Fruit fly (Drosophila melanogaster) whole organism, embryonic: ENCODE results near the gene CG42232.

ENCODE experiments used
- Atf3 ChIP-seq: fragments of 200-800 bp; sonication (Bioruptor generic); optimal IDR thresholded peaks from 3 replicates; lab custom pipeline; 2016; ENCODE audit warnings: missing biosample characterization, missing genetic modification characterization
- CG11723 ChIP-seq: fragments of 200-800 bp; sonication (Bioruptor generic); optimal IDR thresholded peaks from 2 replicates; lab custom pipeline; 2017; ENCODE audit warnings: missing biosample characterization, mild to moderate bottlenecking, missing genetic modification characterization
- CG13424 ChIP-seq: fragments of 200-800 bp; sonication (Bioruptor generic); optimal IDR thresholded peaks from 2 replicates; lab custom pipeline; 2019; ENCODE audit warnings: missing biosample characterization, mild to moderate bottlenecking, missing genetic modification characterization, moderate library complexity
- CG13775 ChIP-seq: fragments of 200-800 bp; sonication (Bioruptor generic); optimal IDR thresholded peaks from 3 replicates; lab custom pipeline; 2017; ENCODE audit warnings: missing biosample characterization, mild to moderate bottlenecking, missing genetic modification characterization
- CG14667 ChIP-seq: fragments of 200-800 bp; sonication (Bioruptor generic); IDR thresholded peaks from 2 replicates; pipeline ENCODE4 v1.3.6; 2022; ENCODE audit warnings: missing biosample characterization, missing genetic modification characterization
- CG18011 ChIP-seq: fragments of 200-800 bp; sonication (Bioruptor generic); optimal IDR thresholded peaks from 2 replicates; lab custom pipeline; 2017; ENCODE audit warnings: missing biosample characterization, missing genetic modification characterization, mild to moderate bottlenecking, moderate library complexity, missing genotype
- CG2199 ChIP-seq: fragments of 200-800 bp; sonication (Bioruptor generic); IDR thresholded peaks from 3 replicates; pipeline ENCODE4 v1.3.6; 2022; ENCODE audit warnings: missing biosample characterization, missing genetic modification characterization
- CG2875 ChIP-seq: fragments of 200-800 bp; sonication (Bioruptor generic); optimal IDR thresholded peaks from 2 replicates; lab custom pipeline; 2017; ENCODE audit warnings: missing biosample characterization, mild to moderate bottlenecking, missing genetic modification characterization, missing genetic modification reagents
- CG30020 ChIP-seq: fragments of 200-800 bp; optimal IDR thresholded peaks from 2 replicates; lab custom pipeline; 2019; ENCODE audit warnings: missing biosample characterization, mild to moderate bottlenecking, missing genetic modification characterization, moderate library complexity
- CG3163 ChIP-seq: fragments of 200-800 bp; sonication (Bioruptor generic); optimal IDR thresholded peaks from 3 replicates; lab custom pipeline; 2016; ENCODE audit warnings: missing biosample characterization, missing genetic modification characterization
- CG34376 ChIP-seq: fragments of 200-800 bp; sonication (Bioruptor generic); optimal IDR thresholded peaks from 2 replicates; lab custom pipeline; 2018; ENCODE audit warnings: missing biosample characterization, mild to moderate bottlenecking, missing genetic modification characterization
- CG6689 ChIP-seq: fragments of 200-800 bp; sonication (Bioruptor generic); IDR thresholded peaks from 2 replicates; pipeline ENCODE4 v1.3.6; 2022; ENCODE audit warnings: missing biosample characterization, missing genetic modification characterization
- CG8089 ChIP-seq: fragments of 200-800 bp; sonication (Bioruptor generic); optimal IDR thresholded peaks from 3 replicates; lab custom pipeline; 2016; ENCODE audit warnings: missing biosample characterization, missing genetic modification characterization
- CG8290 ChIP-seq, 3 experiments: fragments of 200-800 bp; sonication (Bioruptor generic); optimal IDR thresholded peaks; 2 replicates each; lab custom pipeline; 2016 to 2019; ENCODE audit warnings: missing biosample characterization in 3 of 3, missing genetic modification characterization in 3 of 3, mild to moderate bottlenecking in 2 of 3, moderate library complexity in 1 of 3
- CTCF ChIP-seq: fragments of 200-800 bp; sonication (Bioruptor generic); optimal IDR thresholded peaks from 2 replicates; lab custom pipeline; 2017; ENCODE audit warnings: missing biosample characterization, mild to moderate bottlenecking, missing genetic modification characterization, moderate library complexity
- CoRest ChIP-seq: fragments of 200-800 bp; sonication (Bioruptor generic); optimal IDR thresholded peaks from 3 replicates; lab custom pipeline; 2018; ENCODE audit warnings: missing biosample characterization, mild to moderate bottlenecking, missing genetic modification characterization, moderate library complexity
- Dbx ChIP-seq: fragments of 200-800 bp; sonication (Bioruptor generic); IDR thresholded peaks from 3 replicates; pipeline ENCODE4 v1.3.6; 2022; ENCODE audit warnings: missing biosample characterization, missing genetic modification characterization
- GATAe ChIP-seq: fragments of 200-800 bp; sonication (Bioruptor generic); conservative IDR thresholded peaks from 2 replicates; pipeline ENCODE4 v1.3.6; 2022; ENCODE audit warnings: missing biosample characterization, missing genetic modification characterization
- NC2α ChIP-seq: fragments of 200-800 bp; sonication (Bioruptor generic); optimal IDR thresholded peaks from 2 replicates; lab custom pipeline; 2016; ENCODE audit warnings: missing biosample characterization, missing genetic modification characterization
- NfI ChIP-seq: fragments of 200-800 bp; sonication (Bioruptor generic); optimal IDR thresholded peaks from 3 replicates; lab custom pipeline; 2018; ENCODE audit warnings: missing biosample characterization, mild to moderate bottlenecking, missing genetic modification characterization, moderate library complexity
- Scr ChIP-seq: fragments of 200-800 bp; sonication (Bioruptor generic); IDR thresholded peaks from 2 replicates; pipeline ENCODE4 v1.3.6; 2022; ENCODE audit warnings: missing biosample characterization, missing genetic modification characterization; ENCODE audit not compliant: partially characterized antibody
- Sry-δ ChIP-seq: fragments of 200-800 bp; sonication (Bioruptor generic); optimal IDR thresholded peaks from 2 replicates; lab custom pipeline; 2016; ENCODE audit warnings: missing biosample characterization, missing genetic modification characterization
- Usf ChIP-seq: fragments of 200-800 bp; sonication (Bioruptor generic); optimal IDR thresholded peaks from 2 replicates; lab custom pipeline; 2017; ENCODE audit warnings: missing genotype, missing biosample characterization, missing genetic modification characterization
- Vsx1 ChIP-seq: fragments of 200-800 bp; sonication (Bioruptor generic); optimal IDR thresholded peaks from 2 replicates; lab custom pipeline; 2017; ENCODE audit warnings: missing biosample characterization, mild to moderate bottlenecking, missing genetic modification characterization, missing genetic modification reagents
- bowl ChIP-seq: fragments of 200-800 bp; sonication (Bioruptor generic); IDR thresholded peaks from 2 replicates; pipeline ENCODE4 v1.3.6; 2022; ENCODE audit warnings: missing biosample characterization, missing genetic modification characterization
- cas ChIP-seq: fragments of 200-800 bp; sonication (Bioruptor generic); IDR thresholded peaks from 2 replicates; pipeline ENCODE4 v1.3.6; 2022; ENCODE audit warnings: missing biosample characterization, missing genetic modification characterization
- cato ChIP-seq: fragments of 200-800 bp; sonication (Bioruptor generic); optimal IDR thresholded peaks from 2 replicates; lab custom pipeline; 2016; ENCODE audit warnings: missing biosample characterization, missing genetic modification characterization, borderline replicate concordance
- crol ChIP-seq: fragments of 200-800 bp; sonication (Bioruptor generic); IDR thresholded peaks from 2 replicates; pipeline ENCODE4 v1.3.6; 2022; ENCODE audit warnings: missing biosample characterization, missing genetic modification characterization
- cwo ChIP-seq: fragments of 200-800 bp; sonication (Bioruptor generic); optimal IDR thresholded peaks from 3 replicates; lab custom pipeline; 2017; ENCODE audit warnings: missing biosample characterization, missing genetic modification characterization, mild to moderate bottlenecking, moderate library complexity, missing genetic modification reagents
- dan ChIP-seq: fragments of 200-800 bp; sonication (Bioruptor generic); IDR thresholded peaks from 2 replicates; pipeline ENCODE4 v1.3.6; 2022; ENCODE audit warnings: missing biosample characterization, missing genetic modification characterization
- eve ChIP-seq, 2 experiments: fragments of >200 bp; optimal IDR thresholded peaks; 2 replicates each; lab custom pipeline; 2017; ENCODE audit warnings: missing biosample characterization in 2 of 2, missing genetic modification characterization in 2 of 2
- exex ChIP-seq: fragments of 200-800 bp; sonication (Bioruptor generic); optimal IDR thresholded peaks from 4 replicates; lab custom pipeline; 2018; ENCODE audit warnings: missing biosample characterization, mild to moderate bottlenecking, missing genetic modification characterization, moderate library complexity
- fd64A ChIP-seq: fragments of 200-800 bp; sonication (Bioruptor generic); optimal IDR thresholded peaks from 3 replicates; lab custom pipeline; 2018; ENCODE audit warnings: missing biosample characterization, mild to moderate bottlenecking, missing genetic modification characterization
- gem ChIP-seq: fragments of 200-800 bp; sonication (Bioruptor generic); optimal IDR thresholded peaks from 2 replicates; lab custom pipeline; 2019; ENCODE audit warnings: missing biosample characterization, mild to moderate bottlenecking, missing genetic modification characterization, moderate library complexity
- grn ChIP-seq: fragments of 200-800 bp; sonication (Bioruptor generic); optimal IDR thresholded peaks from 3 replicates; lab custom pipeline; 2017; ENCODE audit warnings: missing biosample characterization, missing genetic modification characterization
- gsb ChIP-seq: fragments of 200-800 bp; sonication (Bioruptor generic); IDR thresholded peaks from 2 replicates; pipeline ENCODE4 v1.3.6; 2022; ENCODE audit warnings: missing biosample characterization, missing genetic modification characterization
- kay ChIP-seq: fragments of 200-800 bp; sonication (Bioruptor generic); optimal IDR thresholded peaks from 2 replicates; lab custom pipeline; 2016; ENCODE audit warnings: missing biosample characterization, missing genetic modification characterization
- klu ChIP-seq: fragments of 200-800 bp; sonication (Bioruptor generic); IDR thresholded peaks from 2 replicates; pipeline ENCODE4 v1.3.6; 2022; ENCODE audit warnings: missing biosample characterization, missing genetic modification characterization
- lab ChIP-seq: fragments of 200-800 bp; sonication (Bioruptor generic); optimal IDR thresholded peaks from 3 replicates; lab custom pipeline; 2017; ENCODE audit warnings: missing biosample characterization, missing genetic modification characterization, mild to moderate bottlenecking, moderate library complexity, missing genetic modification reagents
- luna ChIP-seq: fragments of 200-800 bp; sonication (Bioruptor generic); optimal IDR thresholded peaks from 2 replicates; lab custom pipeline; 2016; ENCODE audit warnings: missing biosample characterization, missing genetic modification characterization
- mirr ChIP-seq: fragments of 200-800 bp; sonication (Bioruptor generic); optimal IDR thresholded peaks from 3 replicates; lab custom pipeline; 2018; ENCODE audit warnings: missing biosample characterization, mild to moderate bottlenecking, missing genetic modification characterization
- mld ChIP-seq: fragments of 200-800 bp; sonication (Bioruptor generic); IDR thresholded peaks from 3 replicates; pipeline ENCODE4 v1.3.6; 2022; ENCODE audit warnings: missing biosample characterization, missing genetic modification characterization; ENCODE audit not compliant: partially characterized antibody
- pita ChIP-seq: fragments of 200-800 bp; sonication (Bioruptor generic); optimal IDR thresholded peaks from 2 replicates; lab custom pipeline; 2017; ENCODE audit warnings: missing biosample characterization, mild to moderate bottlenecking, missing genetic modification characterization
- sc ChIP-seq, 3 experiments: fragments of >200 bp in 2 of 3; fragments of 200-800 bp in 1 of 3; sonication (Bioruptor generic) in 1 of 3; optimal IDR thresholded peaks; 2 replicates in 2 of 3; 3 replicates in 1 of 3; lab custom pipeline; 2017; ENCODE audit warnings: mild to moderate bottlenecking in 1 of 3, missing biosample characterization in 1 of 3, missing genetic modification characterization in 1 of 3, missing genetic modification reagents in 1 of 3
- shn ChIP-seq: fragments of 200-800 bp; sonication (Bioruptor generic); optimal IDR thresholded peaks from 3 replicates; lab custom pipeline; 2016; ENCODE audit warnings: missing biosample characterization, missing genetic modification characterization
- sqz ChIP-seq: fragments of 200-800 bp; sonication (Bioruptor generic); optimal IDR thresholded peaks from 3 replicates; lab custom pipeline; 2018; ENCODE audit warnings: missing biosample characterization, mild to moderate bottlenecking, missing genetic modification characterization
- stc ChIP-seq: fragments of 200-800 bp; sonication (Bioruptor generic); IDR thresholded peaks from 2 replicates; pipeline ENCODE4 v1.3.6; 2022; ENCODE audit warnings: missing biosample characterization, missing genetic modification characterization
- sug ChIP-seq: fragments of 200-800 bp; optimal IDR thresholded peaks from 2 replicates; lab custom pipeline; 2019; ENCODE audit warnings: missing biosample characterization, mild to moderate bottlenecking, missing genetic modification characterization, moderate library complexity
- unpg ChIP-seq: fragments of 200-800 bp; sonication (Bioruptor generic); optimal IDR thresholded peaks from 3 replicates; lab custom pipeline; 2018; ENCODE audit warnings: missing biosample characterization, mild to moderate bottlenecking, missing genetic modification characterization, moderate library complexity

Gene CG42232

dm6 chr3R:16446836-16447235, 22.6 kb downstream of the CG42232 start:
- TF ChIP-seq CG8290 (GFP tag; optimal IDR thresholded peaks at IDR 0.05; lab: Kevin White, UChicago) (no peak), CG8290 (tag; optimal IDR thresholded peaks at IDR 0.05; lab: Kevin White, UChicago) (peak in 1 of 2 experiments; percentile 17), CG2199 (GFP tag; lab: Robert Waterston, UW) (0 out of 3 replicates have a peak, but pooled peaks have one; percentile 26), exex (tag; lab: Kevin White, UChicago) (peak; percentile 83), grn (GFP tag; lab: Kevin White, UChicago) (peak; percentile 55), lab (GFP tag; lab: Kevin White, UChicago) (peak; percentile 14), cwo (GFP tag; lab: Kevin White, UChicago) (peak; percentile 34), sug (tag; lab: Kevin White, UChicago) (peak; percentile 98), CG3163 (GFP tag; lab: Kevin White, UChicago) (no peak), CG34376 (peak; percentile 44), klu (GFP tag; lab: Robert Waterston, UW) (no peak), CG14667 (GFP tag; lab: Robert Waterston, UW) (no peak), mirr (peak; percentile 74), Vsx1 (peak; percentile 93), GATAe (GFP tag; lab: Robert Waterston, UW) (peak; percentile 86), crol (GFP tag; lab: Robert Waterston, UW) (peak; percentile 60; the same call in 1 of the 2 replicates)
- TF ChIP-seq, all 482 proteins: peak for 12

dm6 chr3R:16442937-16443336, 26.5 kb downstream of the CG42232 start, which contains the start of the genes Ttc1 and CG14882:
Gene Ttc1 (minus strand): TSS chr3R:16443007.
Gene CG14882 (plus strand): TSS chr3R:16443207.
- peak; percentile 63 for TF ChIP-seq CG2875 (GFP tag; lab: Kevin White, UChicago)
- no peak for TF ChIP-seq CG11723 (GFP tag; lab: Kevin White, UChicago)
- no peak for TF ChIP-seq fd64A (GFP tag; lab: Kevin White, UChicago)
- peak; percentile 52 for TF ChIP-seq CG30020 (tag; lab: Kevin White, UChicago)
- TF ChIP-seq CG13424 (tag; lab: Kevin White, UChicago) = peak; percentile 84
- TF ChIP-seq kay (GFP tag; lab: Kevin White, UChicago) = peak; percentile 77
- TF ChIP-seq pita (GFP tag; lab: Kevin White, UChicago) = no peak
- peak; percentile 76 for TF ChIP-seq CG8089
- peak; percentile 72 for TF ChIP-seq NC2α (GFP tag; lab: Kevin White, UChicago)
- TF ChIP-seq luna = peak; percentile 55
- TF ChIP-seq sc (optimal IDR thresholded peaks at IDR 0.05; lab: Kevin White, UChicago) = no peak
- peak; percentile 61 for TF ChIP-seq sc (GFP tag; optimal IDR thresholded peaks at IDR 0.05; lab: Kevin White, UChicago)
- TF ChIP-seq Dbx = peak; percentile 77; the same call in 2 of the 3 replicates
- TF ChIP-seq CG13775 (GFP tag; lab: Kevin White, UChicago) = peak; percentile 85
- no peak for TF ChIP-seq mld
- TF ChIP-seq shn (GFP tag; lab: Kevin White, UChicago) = peak; percentile 78
- TF ChIP-seq NfI (GFP tag; lab: Kevin White, UChicago) = peak; percentile 80
- peak; percentile 82 for TF ChIP-seq CG18011 (GFP tag; lab: Kevin White, UChicago)
- TF ChIP-seq exex (tag; lab: Kevin White, UChicago) = no peak
- TF ChIP-seq CTCF (GFP tag; lab: Kevin White, UChicago) = no peak
- peak; percentile 53 for TF ChIP-seq Scr
- TF ChIP-seq Usf (GFP tag; lab: Kevin White, UChicago) = peak; percentile 43
- no peak for TF ChIP-seq sqz (GFP tag; lab: Kevin White, UChicago)
- TF ChIP-seq cas (GFP tag; lab: Robert Waterston, UW) = peak; percentile 51; the same call in 1 of the 2 replicates
- peak; percentile 76 for TF ChIP-seq stc (GFP tag; lab: Robert Waterston, UW)
- peak; percentile 86 for TF ChIP-seq unpg
- TF ChIP-seq bowl (GFP tag; lab: Robert Waterston, UW) = peak; percentile 84
- peak; percentile 74 for TF ChIP-seq gsb
- peak; percentile 93 for TF ChIP-seq CG6689 (GFP tag; lab: Robert Waterston, UW)
- peak; percentile 49 for TF ChIP-seq Sry-δ
- TF ChIP-seq cato = peak; percentile 82
- peak; percentile 85 for TF ChIP-seq CoRest
- TF ChIP-seq Atf3 (GFP tag; lab: Kevin White, UChicago) = peak; percentile 53
- no peak for TF ChIP-seq dan (GFP tag; lab: Robert Waterston, UW)
- TF ChIP-seq gem (tag; lab: Kevin White, UChicago) = peak; percentile 91
- no peak for TF ChIP-seq eve (GFP tag; optimal IDR thresholded peaks at IDR 0.05; lab: Kevin White, UChicago)
